Fruit fly (Drosophila melanogaster): ENCODE measurements around the gene CG6565.

DNA sequence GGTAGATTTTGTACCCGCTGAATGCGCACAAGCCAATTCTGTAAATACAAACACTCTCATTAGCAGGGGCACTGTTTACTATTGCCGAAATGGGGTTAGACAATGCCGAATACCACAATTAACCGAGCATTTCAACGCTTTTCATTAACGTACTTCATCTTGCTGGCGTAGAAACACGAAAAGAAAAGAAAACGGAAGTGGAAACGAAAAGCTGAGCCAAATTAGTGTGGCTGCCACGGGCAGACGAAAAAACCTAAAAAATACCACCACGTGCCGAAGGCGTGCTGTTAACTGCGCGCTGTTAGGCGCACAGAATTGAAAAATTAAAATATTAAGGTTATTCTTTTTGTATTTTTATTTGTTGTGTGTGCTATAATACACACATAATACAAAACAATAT is 21.1 kb downstream of the CG6565 start, which contains the start of gene RpL24:
- TF ChIP-seq Myc (optimal IDR thresholded peaks at IDR 0.05) (no peak), h (optimal IDR thresholded peaks at IDR 0.05) (no peak), psq (optimal IDR thresholded peaks at IDR 0.05) (no peak), Sin3A (optimal IDR thresholded peaks at IDR 0.05) (no peak)
